Worm (Caenorhabditis elegans) whole organism, L1 larva: ENCODE results near the gene sre-50.

Experiments
- jun-1 ChIP-seq: fragments of 150-350 bp; optimal IDR thresholded peaks from 2 replicates; lab custom pipeline; 2014; ENCODE audit warnings: missing biosample characterization, missing genetic modification reagents, missing genetic modification characterization
- lin-13 ChIP-seq: fragments of 150-350 bp; optimal IDR thresholded peaks from 2 replicates; lab custom pipeline; 2014; ENCODE audit warnings: missing biosample characterization, missing genetic modification reagents, missing genetic modification characterization
- lin-35 ChIP-seq, 2 experiments: fragments of 150-350 bp; optimal IDR thresholded peaks; 2 replicates each; lab custom pipeline; 2014; ENCODE audit warnings: missing biosample characterization in 2 of 2, missing genetic modification characterization in 2 of 2, missing genetic modification reagents in 2 of 2
- lsy-2 ChIP-seq, 2 experiments: fragments of 150-350 bp; optimal IDR thresholded peaks; 2 replicates each; lab custom pipeline; 2014; ENCODE audit warnings: missing biosample characterization in 2 of 2, missing genetic modification characterization in 2 of 2
- nhr-237 ChIP-seq: fragments of 150-350 bp; optimal IDR thresholded peaks from 2 replicates; lab custom pipeline; 2014; ENCODE audit warnings: missing biosample characterization, missing genetic modification characterization
- nhr-77 ChIP-seq: fragments of 150-350 bp; optimal IDR thresholded peaks from 2 replicates; lab custom pipeline; 2014; ENCODE audit warnings: missing biosample characterization, missing genetic modification characterization
- pqm-1 ChIP-seq: sonication (generic microtip); optimal IDR thresholded peaks from 3 replicates; lab custom pipeline; 2017; ENCODE audit warnings: missing biosample characterization, missing genetic modification characterization
- tlp-1 ChIP-seq: fragments of 150-350 bp; optimal IDR thresholded peaks from 2 replicates; lab custom pipeline; 2014; ENCODE audit warnings: missing biosample characterization, missing genetic modification characterization

DNA sequence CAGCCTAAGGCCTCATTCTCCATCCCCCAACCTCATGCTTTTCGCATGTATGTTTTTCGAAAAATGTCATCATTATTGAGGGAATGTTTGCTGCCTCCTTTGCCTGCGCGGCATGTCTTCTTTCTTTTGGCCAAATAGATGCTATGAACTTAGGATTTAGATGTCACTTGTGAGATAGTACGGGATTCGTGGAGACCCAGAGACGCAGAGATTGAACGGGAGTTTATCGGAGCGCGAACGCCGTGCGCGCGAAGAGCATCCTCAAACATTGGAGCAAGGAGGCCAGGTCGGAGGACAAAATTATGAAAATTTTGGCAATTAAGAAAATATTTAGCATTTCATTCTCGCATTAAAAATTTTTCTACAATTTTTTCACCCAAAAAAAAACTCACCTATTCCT is 45.6 kb downstream of the sre-50 start:
- TF ChIP-seq lin-13 (no peak), lin-35 (GFP tag; optimal IDR thresholded peaks at IDR 0.05; lab: Kevin White, UChicago) (no peak), nhr-77 (no peak), lsy-2 (tag; optimal IDR thresholded peaks at IDR 0.05; lab: Kevin White, UChicago) (no peak), pqm-1 (no peak), nhr-237 (tag; lab: Kevin White, UChicago) (no peak), jun-1 (tag; lab: Kevin White, UChicago) (no peak), tlp-1 (tag; lab: Kevin White, UChicago) (no peak)
